Fruit fly (Drosophila melanogaster) whole organism, embryonic: ENCODE measurements around the gene pim.

Source experiments
- Bgb ChIP-seq: fragments of 200-800 bp; sonication (Bioruptor generic); IDR thresholded peaks from 2 replicates; pipeline ENCODE4 v1.3.6; 2022; ENCODE audit warnings: missing biosample characterization, missing genetic modification characterization; ENCODE audit not compliant: partially characterized antibody
- CG10979 ChIP-seq: fragments of 200-800 bp; sonication (Bioruptor generic); optimal IDR thresholded peaks from 2 replicates; lab custom pipeline; 2018; ENCODE audit warnings: missing biosample characterization, mild to moderate bottlenecking, missing genetic modification characterization, moderate library complexity
- CG12391 ChIP-seq: fragments of 200-800 bp; sonication (Bioruptor generic); optimal IDR thresholded peaks from 3 replicates; lab custom pipeline; 2018; ENCODE audit warnings: missing biosample characterization, mild to moderate bottlenecking, missing genetic modification characterization, moderate library complexity
- CG14710 ChIP-seq: fragments of 200-800 bp; sonication (Bioruptor generic); optimal IDR thresholded peaks from 3 replicates; lab custom pipeline; 2019; ENCODE audit warnings: missing biosample characterization, mild to moderate bottlenecking, missing genetic modification characterization, moderate library complexity
- CG14860 ChIP-seq: fragments of 200-800 bp; sonication (Bioruptor generic); IDR thresholded peaks from 3 replicates; pipeline ENCODE4 v1.3.6; 2022; ENCODE audit warnings: missing biosample characterization, missing genetic modification characterization; ENCODE audit not compliant: partially characterized antibody
- CG1529 ChIP-seq: fragments of 200-800 bp; sonication (Bioruptor generic); optimal IDR thresholded peaks from 3 replicates; lab custom pipeline; 2018; ENCODE audit warnings: missing biosample characterization, missing genetic modification characterization
- CG15514 ChIP-seq: fragments of 200-800 bp; sonication (Bioruptor generic); optimal IDR thresholded peaks from 3 replicates; lab custom pipeline; 2017; ENCODE audit warnings: missing biosample characterization, missing genetic modification characterization, mild to moderate bottlenecking, moderate library complexity, missing genetic modification reagents
- CG15601 ChIP-seq: fragments of 200-800 bp; sonication (Bioruptor generic); optimal IDR thresholded peaks from 3 replicates; lab custom pipeline; 2019; ENCODE audit warnings: missing biosample characterization, mild to moderate bottlenecking, missing genetic modification characterization, moderate library complexity
- CG15696 ChIP-seq: fragments of 200-800 bp; sonication (Bioruptor generic); optimal IDR thresholded peaks from 2 replicates; lab custom pipeline; 2019; ENCODE audit warnings: missing biosample characterization, mild to moderate bottlenecking, missing genetic modification characterization, moderate library complexity
- CG1603 ChIP-seq: fragments of 200-800 bp; sonication (Bioruptor generic); optimal IDR thresholded peaks from 2 replicates; lab custom pipeline; 2019; ENCODE audit warnings: missing biosample characterization, mild to moderate bottlenecking, missing genetic modification characterization, moderate library complexity
- CG18476 ChIP-seq: fragments of 200-800 bp; sonication (Bioruptor generic); optimal IDR thresholded peaks from 2 replicates; lab custom pipeline; 2016; ENCODE audit warnings: missing biosample characterization, mild to moderate bottlenecking, missing genetic modification characterization
- CG2202 ChIP-seq: fragments of 200-800 bp; sonication (Bioruptor generic); optimal IDR thresholded peaks from 2 replicates; lab custom pipeline; 2018; ENCODE audit warnings: missing biosample characterization, mild to moderate bottlenecking, missing genetic modification characterization
- CG2875 ChIP-seq: fragments of 200-800 bp; sonication (Bioruptor generic); optimal IDR thresholded peaks from 2 replicates; lab custom pipeline; 2017; ENCODE audit warnings: missing biosample characterization, mild to moderate bottlenecking, missing genetic modification characterization, missing genetic modification reagents
- CG6689 ChIP-seq: fragments of 200-800 bp; sonication (Bioruptor generic); IDR thresholded peaks from 2 replicates; pipeline ENCODE4 v1.3.6; 2022; ENCODE audit warnings: missing biosample characterization, missing genetic modification characterization
- CG7357 ChIP-seq: fragments of 200-800 bp; sonication (Bioruptor generic); IDR thresholded peaks from 3 replicates; pipeline ENCODE4 v1.3.6; 2022; ENCODE audit warnings: missing biosample characterization, missing genetic modification characterization
- CG7372 ChIP-seq: fragments of 200-800 bp; sonication (Bioruptor generic); IDR thresholded peaks from 2 replicates; pipeline ENCODE4 v1.3.6; 2022; ENCODE audit warnings: missing biosample characterization, missing genetic modification characterization
- CG7745 ChIP-seq: fragments of 200-800 bp; sonication (Bioruptor generic); optimal IDR thresholded peaks from 2 replicates; lab custom pipeline; 2018; ENCODE audit warnings: missing biosample characterization, mild to moderate bottlenecking, missing genetic modification characterization, moderate library complexity
- CG9932 ChIP-seq: fragments of 200-800 bp; sonication (Bioruptor generic); IDR thresholded peaks from 2 replicates; pipeline ENCODE4 v1.3.6; 2022; ENCODE audit warnings: missing biosample characterization, missing genetic modification characterization
- Ets65A ChIP-seq: fragments of 200-800 bp; sonication (Bioruptor generic); peaks from one replicate; lab custom pipeline; 2016; ENCODE audit warnings: missing biosample characterization, missing genetic modification characterization
- Ets97D ChIP-seq: fragments of 200-800 bp; sonication (Bioruptor generic); optimal IDR thresholded peaks from 3 replicates; lab custom pipeline; 2016; ENCODE audit warnings: missing biosample characterization, missing genetic modification characterization
- HLH4C ChIP-seq: fragments of 200-800 bp; sonication (Bioruptor generic); IDR thresholded peaks from 3 replicates; pipeline ENCODE4 v1.3.6; 2022; ENCODE audit warnings: missing biosample characterization, missing genetic modification characterization; ENCODE audit not compliant: partially characterized antibody
- HmgD ChIP-seq: fragments of 200-800 bp; sonication (Bioruptor generic); optimal IDR thresholded peaks from 3 replicates; lab custom pipeline; 2016; ENCODE audit warnings: missing biosample characterization, missing genetic modification characterization
- Kr ChIP-seq: fragments of 200-800 bp; sonication (Bioruptor generic); optimal IDR thresholded peaks from 2 replicates; lab custom pipeline; 2017; ENCODE audit warnings: missing biosample characterization, mild to moderate bottlenecking, missing genetic modification characterization
- Lhr ChIP-seq: fragments of 200-800 bp; sonication (Bioruptor generic); optimal IDR thresholded peaks from 3 replicates; lab custom pipeline; 2017; ENCODE audit warnings: mild to moderate bottlenecking, missing biosample characterization, missing genetic modification reagents, missing genetic modification characterization
- MBD-R2 ChIP-seq: fragments of 200-800 bp; sonication (Bioruptor generic); IDR thresholded peaks from 2 replicates; pipeline ENCODE4 v1.3.6; 2022; ENCODE audit warnings: missing biosample characterization, missing genetic modification characterization
- Oli ChIP-seq: fragments of 200-800 bp; sonication (Bioruptor generic); optimal IDR thresholded peaks from 2 replicates; lab custom pipeline; 2018; ENCODE audit warnings: missing biosample characterization, mild to moderate bottlenecking, missing genetic modification characterization, moderate library complexity
- Sry-δ ChIP-seq: fragments of 200-800 bp; sonication (Bioruptor generic); optimal IDR thresholded peaks from 2 replicates; lab custom pipeline; 2016; ENCODE audit warnings: missing biosample characterization, missing genetic modification characterization
- Ssrp ChIP-seq: fragments of 200-800 bp; sonication (Bioruptor generic); optimal IDR thresholded peaks from 2 replicates; lab custom pipeline; 2018; ENCODE audit warnings: missing biosample characterization, mild to moderate bottlenecking, missing genetic modification characterization, moderate library complexity
- Xrp1 ChIP-seq: fragments of 200-800 bp; sonication (Bioruptor generic); IDR thresholded peaks from 2 replicates; pipeline ENCODE4 v1.3.6; 2022; ENCODE audit warnings: missing biosample characterization, missing genetic modification characterization
- az2 ChIP-seq: fragments of 200-800 bp; sonication (Bioruptor generic); optimal IDR thresholded peaks from 3 replicates; lab custom pipeline; 2016; ENCODE audit warnings: missing biosample characterization, missing genetic modification characterization
- bsh ChIP-seq, 2 experiments: fragments of 200-800 bp; sonication (Bioruptor generic); optimal IDR thresholded peaks; 2 replicates each; lab custom pipeline; 2017 to 2018; ENCODE audit warnings: mild to moderate bottlenecking in 2 of 2, missing biosample characterization in 2 of 2, missing genetic modification characterization in 2 of 2, moderate library complexity in 1 of 2
- chif ChIP-seq, 2 experiments: fragments of 200-800 bp; sonication (Bioruptor generic); optimal IDR thresholded peaks; 3 replicates each; lab custom pipeline; 2016; ENCODE audit warnings: missing biosample characterization in 2 of 2, missing genetic modification characterization in 2 of 2
- chn ChIP-seq: fragments of 200-800 bp; sonication (Bioruptor generic); optimal IDR thresholded peaks from 2 replicates; lab custom pipeline; 2016; ENCODE audit warnings: missing biosample characterization, missing genetic modification characterization
- ewg ChIP-seq: fragments of 200-800 bp; sonication (Bioruptor generic); optimal IDR thresholded peaks from 3 replicates; lab custom pipeline; 2017; ENCODE audit warnings: mild to moderate bottlenecking, missing biosample characterization, missing genetic modification reagents, missing genetic modification characterization
- fd3F ChIP-seq: fragments of 200-800 bp; sonication (Bioruptor generic); optimal IDR thresholded peaks from 2 replicates; lab custom pipeline; 2018; ENCODE audit warnings: missing biosample characterization, mild to moderate bottlenecking, missing genetic modification characterization, moderate library complexity
- fd96Cb ChIP-seq: fragments of 200-800 bp; sonication (Bioruptor generic); optimal IDR thresholded peaks from 2 replicates; lab custom pipeline; 2018; ENCODE audit warnings: missing biosample characterization, mild to moderate bottlenecking, missing genetic modification characterization, moderate library complexity
- gce ChIP-seq: fragments of 200-800 bp; sonication (Bioruptor generic); IDR thresholded peaks from 3 replicates; pipeline ENCODE4 v1.3.6; 2022; ENCODE audit warnings: missing biosample characterization, missing genetic modification characterization
- gsb-n ChIP-seq: fragments of 200-800 bp; sonication (Bioruptor generic); optimal IDR thresholded peaks from 3 replicates; lab custom pipeline; 2018; ENCODE audit warnings: missing biosample characterization, mild to moderate bottlenecking, missing genetic modification characterization
- lola ChIP-seq, 3 experiments: fragments of >200 bp in 2 of 3; fragments of 200-800 bp in 1 of 3; sonication (Bioruptor generic) in 1 of 3; optimal IDR thresholded peaks; 2 replicates each; lab custom pipeline; 2017 to 2019; ENCODE audit warnings: missing biosample characterization in 3 of 3, missing genetic modification characterization in 3 of 3, mild to moderate bottlenecking in 1 of 3, moderate library complexity in 1 of 3
- mirr ChIP-seq: fragments of 200-800 bp; sonication (Bioruptor generic); optimal IDR thresholded peaks from 3 replicates; lab custom pipeline; 2018; ENCODE audit warnings: missing biosample characterization, mild to moderate bottlenecking, missing genetic modification characterization
- nerfin-2 ChIP-seq: fragments of 200-800 bp; sonication (Bioruptor generic); IDR thresholded peaks from 2 replicates; pipeline ENCODE4 v1.3.6; 2022; ENCODE audit warnings: missing biosample characterization, missing genetic modification characterization; ENCODE audit not compliant: partially characterized antibody
- nmo ChIP-seq: fragments of 200-800 bp; sonication (Bioruptor generic); optimal IDR thresholded peaks from 2 replicates; lab custom pipeline; 2018; ENCODE audit warnings: missing biosample characterization, mild to moderate bottlenecking, missing genetic modification characterization, moderate library complexity
- phol ChIP-seq: fragments of 200-800 bp; sonication (Bioruptor generic); optimal IDR thresholded peaks from 3 replicates; lab custom pipeline; 2018; ENCODE audit warnings: missing biosample characterization, mild to moderate bottlenecking, missing genetic modification characterization, moderate library complexity
- pum ChIP-seq: fragments of 200-800 bp; sonication (Bioruptor generic); optimal IDR thresholded peaks from 2 replicates; lab custom pipeline; 2016; ENCODE audit warnings: missing biosample characterization, missing genetic modification characterization
- pzg ChIP-seq: fragments of 200-800 bp; sonication (Bioruptor generic); optimal IDR thresholded peaks from 3 replicates; lab custom pipeline; 2018; ENCODE audit warnings: missing biosample characterization, mild to moderate bottlenecking, missing genetic modification characterization, moderate library complexity
- seq ChIP-seq: fragments of 200-800 bp; sonication (Bioruptor generic); IDR thresholded peaks from 2 replicates; pipeline ENCODE4 v1.3.6; 2022; ENCODE audit warnings: missing biosample characterization, missing genetic modification characterization
- zfh2 ChIP-seq: fragments of 200-800 bp; sonication (Bioruptor generic); optimal IDR thresholded peaks from 2 replicates; lab custom pipeline; 2016; ENCODE audit warnings: missing biosample characterization, missing genetic modification characterization

The pim gene

DNA sequence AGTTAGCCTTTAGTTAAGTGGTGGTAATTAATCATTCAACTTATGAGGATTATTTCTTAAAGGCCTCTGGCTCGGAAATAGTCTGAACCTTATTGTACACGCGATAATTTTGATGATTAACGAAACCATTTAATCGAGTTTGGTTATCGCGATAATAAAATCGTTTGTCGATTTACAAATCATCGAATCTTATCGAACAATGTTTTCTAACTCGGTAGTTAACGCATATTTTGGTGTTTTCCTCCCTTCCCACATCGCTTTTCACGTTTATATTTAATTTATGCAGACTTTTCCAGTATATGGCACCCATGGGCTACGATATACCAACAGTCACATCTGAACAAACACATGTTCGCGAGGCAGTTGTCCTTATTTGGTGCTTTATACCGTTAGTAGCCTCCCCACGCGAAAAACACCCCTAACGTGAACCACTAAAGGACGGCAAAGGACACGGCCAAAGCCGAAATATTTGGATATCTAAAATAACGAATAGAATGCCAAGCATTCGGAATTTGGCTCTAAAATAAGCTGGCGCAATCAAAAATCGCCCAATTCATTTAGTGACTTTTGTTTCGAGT lies 18.7 kb upstream of the pim start, which contains the start of gene Frmd5 (continued):
- TF ChIP-seq CG9932 (GFP tag; lab: Robert Waterston, UW) (no peak), mirr (GFP tag; lab: Kevin White, UChicago) (no peak), gce (GFP tag; lab: Robert Waterston, UW) (no peak), Sry-δ (no peak), CG1603 (tag; lab: Kevin White, UChicago) (peak; percentile 5), Kr (GFP tag; lab: Kevin White, UChicago) (no peak), CG14860 (GFP tag; lab: Robert Waterston, UW) (peak; percentile 65), pzg (peak; percentile 22), seq (GFP tag; lab: Robert Waterston, UW) (peak; percentile 11; the same call in 1 of the 2 replicates), fd3F (GFP tag; lab: Kevin White, UChicago) (no peak), Bgb (GFP tag; lab: Robert Waterston, UW) (0 out of 2 replicates have a peak, but pooled peaks have one; percentile 7), HLH4C (peak; percentile 62), CG18476 (GFP tag; lab: Kevin White, UChicago) (no peak), Ets97D (no peak), CG15514 (GFP tag; lab: Kevin White, UChicago) (peak; percentile 74)

dm6 chr2L:10351130-10351529 lies 11.7 kb upstream of the pim start:
- TF ChIP-seq CG12391 (tag; lab: Kevin White, UChicago) (peak; percentile 23), CG15696 (tag; lab: Kevin White, UChicago) (peak; percentile 8), nmo (GFP tag; lab: Kevin White, UChicago) (peak; percentile 29), CG7357 (GFP tag; lab: Robert Waterston, UW) (0 out of 3 replicates have a peak, but pooled peaks have one; percentile 17), CG15514 (GFP tag; lab: Kevin White, UChicago) (no peak), CG15601 (tag; lab: Kevin White, UChicago) (peak; percentile 36), nerfin-2 (no peak), Ets65A (peak; percentile 15), CG2202 (peak; percentile 12), pum (GFP tag; lab: Kevin White, UChicago) (peak; percentile 14), CG14710 (tag; lab: Kevin White, UChicago) (peak; percentile 48), CG6689 (peak; percentile 38; the same call in 1 of the 2 replicates), phol (tag; lab: Kevin White, UChicago) (peak; percentile 45), ewg (GFP tag; lab: Kevin White, UChicago) (peak; percentile 13), Oli (tag; lab: Kevin White, UChicago) (peak; percentile 25), HmgD (GFP tag; lab: Kevin White, UChicago) (no peak), CG2875 (GFP tag; lab: Kevin White, UChicago) (peak; percentile 18), CG10979 (peak; percentile 58), MBD-R2 (GFP tag; lab: Robert Waterston, UW) (no peak), Ssrp (tag; lab: Kevin White, UChicago) (peak; percentile 61), lola (GFP tag; optimal IDR thresholded peaks at IDR 0.05; lab: Kevin White, UChicago) (peak in 1 of 3 experiments; percentile 79), CG7372 (GFP tag; lab: Robert Waterston, UW) (no peak), az2 (GFP tag; lab: Kevin White, UChicago) (peak; percentile 14), fd96Cb (tag; lab: Kevin White, UChicago) (peak; percentile 7), chif (GFP tag; optimal IDR thresholded peaks at IDR 0.05; lab: Kevin White, UChicago) (peak in 1 of 2 experiments; percentile 2), zfh2 (no peak), bsh (GFP tag; optimal IDR thresholded peaks at IDR 0.05; lab: Kevin White, UChicago) (peak in 1 of 2 experiments; percentile 51), chn (peak; percentile 3), Lhr (GFP tag; lab: Kevin White, UChicago) (peak; percentile 6), CG7745 (no peak), CG1529 (peak; percentile 20), gsb-n (tag; lab: Kevin White, UChicago) (peak; percentile 12), Xrp1 (peak; percentile 39; the same call in 1 of the 2 replicates)
